Worm (Caenorhabditis elegans): ENCODE data around the gene nas-19.

- no peak for TF ChIP-seq flt-1 (GFP tag; IDR thresholded peaks at IDR 0.05)
- TF ChIP-seq med-1 (GFP tag; optimal IDR thresholded peaks at IDR 0.05; ENCODE audit: insufficient read depth): no peak
These were observed 32.7 kb upstream of the nas-19 start for ce11 chrV:11435242-11435641.

Measured in whole organism, midembryonic.